Worm (Caenorhabditis elegans) whole organism, L3 larva: Measurements from ENCODE around the gene nasp-2.

Source experiments
- ama-1 ChIP-seq: fragments of 150-350 bp; optimal IDR thresholded peaks from 2 replicates; lab custom pipeline; 2018
- nhr-237 ChIP-seq: fragments of 150-350 bp; optimal IDR thresholded peaks from 2 replicates; lab custom pipeline; 2014; ENCODE audit warnings: missing biosample characterization, missing genetic modification characterization
- pha-4 ChIP-seq: fragments of 150-350 bp; optimal IDR thresholded peaks from 2 replicates; lab custom pipeline; 2014; ENCODE audit warnings: missing biosample characterization, missing genetic modification reagents, missing genetic modification characterization
- unc-62 ChIP-seq: fragments of 150-350 bp; sonication (generic microtip); optimal IDR thresholded peaks from 4 replicates; lab custom pipeline; 2014; ENCODE audit warnings: missing biosample characterization, missing genetic modification reagents, missing genetic modification characterization
- ztf-11 ChIP-seq: fragments of 150-350 bp; optimal IDR thresholded peaks from 2 replicates; lab custom pipeline; 2014; ENCODE audit warnings: missing biosample characterization, missing genetic modification characterization

DNA sequence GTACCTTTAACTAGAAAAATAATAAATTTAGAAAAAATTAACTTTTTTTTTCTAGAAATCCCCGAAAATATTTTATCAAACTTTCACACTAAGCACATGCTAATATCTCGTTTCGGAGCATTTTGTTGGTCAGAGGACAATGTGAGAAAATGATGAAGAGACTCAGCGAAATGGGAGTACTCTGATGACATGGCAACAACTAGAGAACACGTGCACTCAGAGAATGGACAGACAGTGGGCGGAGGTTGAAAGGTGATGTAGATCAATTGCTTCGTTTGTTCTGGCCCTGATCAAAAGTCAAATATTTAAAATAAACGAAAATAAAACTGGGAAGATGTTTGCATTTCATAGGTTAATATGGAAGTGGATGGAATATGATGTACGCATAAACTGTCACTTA lies 22.4 kb upstream of the nasp-2 start:
- TF ChIP-seq pha-4 (tag; lab: Kevin White, UChicago) (no peak), unc-62 (GFP tag; lab: Kevin White, UChicago) (no peak), ama-1 (no peak), ztf-11 (no peak), nhr-237 (no peak)
